Worm (Caenorhabditis elegans) whole organism, L2 larva: Measurements from ENCODE around the gene F07C3.3.

Experiments
- R02D3.7 ChIP-seq: fragments of 150-350 bp; optimal IDR thresholded peaks from 2 replicates; lab custom pipeline; 2014; ENCODE audit warnings: missing biosample characterization, missing genetic modification characterization
- ama-1 ChIP-seq: fragments of 150-350 bp; optimal IDR thresholded peaks from 2 replicates; lab custom pipeline; 2018; ENCODE audit warnings: inconsistent platforms
- snpc-4 ChIP-seq: fragments of 150-350 bp; optimal IDR thresholded peaks from 2 replicates; lab custom pipeline; 2014; ENCODE audit warnings: missing biosample characterization, missing genetic modification characterization

- TF ChIP-seq R02D3.7 (tag; lab: Kevin White, UChicago) (no peak), ama-1 (no peak), snpc-4 (tag; lab: Kevin White, UChicago) (no peak)
Measured at ce11 chrV:9207377-9207776, 24.8 kb downstream of the F07C3.3 start, which contains the start of gene inx-10.
